Fruit fly (Drosophila melanogaster): ENCODE measurements around the gene mfrn.

mfrn gene

DNA sequence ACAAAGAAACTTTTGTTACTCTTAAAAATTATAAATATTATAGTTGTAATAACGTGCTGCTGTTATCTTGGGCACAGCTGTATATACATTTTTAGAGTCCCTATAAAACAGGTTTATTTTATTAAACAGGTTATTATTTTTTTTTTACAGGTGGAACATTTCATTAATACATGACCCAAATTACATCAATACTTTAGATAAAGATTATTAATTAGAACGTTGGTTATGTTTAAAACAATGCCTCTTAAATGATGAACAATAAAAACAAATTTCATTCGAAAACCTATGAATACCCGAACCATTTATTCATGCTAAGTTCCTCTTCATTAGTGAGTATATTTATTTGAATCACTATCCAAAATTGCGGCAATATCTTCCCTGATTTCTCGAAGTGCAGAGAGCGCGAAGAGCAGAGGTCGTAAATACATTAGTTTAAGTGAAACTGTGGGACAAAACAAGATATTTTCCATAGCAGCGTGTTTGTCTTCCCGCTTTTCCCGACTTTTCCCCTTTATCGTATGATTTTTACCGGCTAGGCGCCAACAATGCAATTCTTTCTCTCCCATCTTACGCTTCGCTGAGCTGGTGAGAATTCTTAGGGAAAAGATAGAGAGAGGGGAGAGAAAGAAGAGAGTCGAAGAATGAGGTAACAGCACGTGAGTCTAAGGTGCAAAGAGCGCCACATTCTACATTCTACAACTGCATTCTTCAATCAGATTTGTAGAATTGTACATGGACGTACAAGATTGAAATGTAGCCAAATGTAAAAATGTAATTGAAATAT lies 41.0 kb upstream of the mfrn start (continued):
- TF ChIP-seq CG15269 (tag; optimal IDR thresholded peaks at IDR 0.05) (peak; percentile 7), aop (GFP tag; IDR thresholded peaks at IDR 0.05) (no peak), CG17186 (GFP tag; optimal IDR thresholded peaks at IDR 0.05) (no peak), grn (GFP tag; optimal IDR thresholded peaks at IDR 0.05) (no peak), crol (GFP tag; IDR thresholded peaks at IDR 0.05) (peak; percentile 85), dpn (GFP tag; optimal IDR thresholded peaks at IDR 0.05) (peak in 1 of 2 experiments; percentile 11), CG9932 (GFP tag; IDR thresholded peaks at IDR 0.05) (peak; percentile 69), CG13624 (GFP tag; optimal IDR thresholded peaks at IDR 0.05) (peak; percentile 25), Abd-B (GFP tag; optimal IDR thresholded peaks at IDR 0.05) (peak; percentile 42), Rfx (GFP tag; IDR thresholded peaks at IDR 0.05) (peak; percentile 60), sens-2 (GFP tag; IDR thresholded peaks at IDR 0.05) (peak; percentile 28; the same call in 1 of the 2 replicates), HLH54F (GFP tag; optimal IDR thresholded peaks at IDR 0.05) (peak; percentile 39), zen2 (GFP tag; IDR thresholded peaks at IDR 0.05; ENCODE audit: partially characterized antibody) (no peak), bab2 (GFP tag; optimal IDR thresholded peaks at IDR 0.05) (no peak), CG16779 (GFP tag; IDR thresholded peaks at IDR 0.05) (no peak), lilli (GFP tag; optimal IDR thresholded peaks at IDR 0.05) (no peak), grau (tag; optimal IDR thresholded peaks at IDR 0.05) (peak; percentile 41), CG16863 (GFP tag; optimal IDR thresholded peaks at IDR 0.05) (no peak), CG32532 (GFP tag; IDR thresholded peaks at IDR 0.05) (peak; percentile 71), CoRest (tag; optimal IDR thresholded peaks at IDR 0.05) (peak; percentile 66), phol (tag; optimal IDR thresholded peaks at IDR 0.05) (peak; percentile 31), CG10959 (GFP tag; IDR thresholded peaks at IDR 0.05) (no peak), slbo (GFP tag; IDR thresholded peaks at IDR 0.05) (peak; percentile 84), CG2875 (GFP tag; optimal IDR thresholded peaks at IDR 0.05) (no peak), hkb (optimal IDR thresholded peaks at IDR 0.05) (no peak), hkb (GFP tag; IDR thresholded peaks at IDR 0.05) (no peak), zf30C (GFP tag; optimal IDR thresholded peaks at IDR 0.05) (peak; percentile 56), ap (GFP tag; IDR thresholded peaks at IDR 0.05) (no peak), CG2120 (GFP tag; optimal IDR thresholded peaks at IDR 0.05) (peak; percentile 46), ara (GFP tag; IDR thresholded peaks at IDR 0.05) (peak; percentile 67), CG17385 (GFP tag; optimal IDR thresholded peaks at IDR 0.05) (peak; percentile 8), CG1603 (tag; optimal IDR thresholded peaks at IDR 0.05) (peak; percentile 47), ems (GFP tag; optimal IDR thresholded peaks at IDR 0.05) (no peak), CG14667 (GFP tag; IDR thresholded peaks at IDR 0.05) (peak; percentile 43), CG12769 (tag; optimal IDR thresholded peaks at IDR 0.05) (peak; percentile 98), Xbp1 (GFP tag; optimal IDR thresholded peaks at IDR 0.05) (peak; percentile 52), CG18011 (GFP tag; optimal IDR thresholded peaks at IDR 0.05) (no peak), seq (GFP tag; IDR thresholded peaks at IDR 0.05) (peak; percentile 39; the same call in 1 of the 2 replicates), Ets65A (GFP tag) (peak; percentile 82), zfh2 (GFP tag; optimal IDR thresholded peaks at IDR 0.05) (peak; percentile 55), Atf6 (GFP tag; IDR thresholded peaks at IDR 0.05) (0 out of 2 replicates have a peak, but pooled peaks have one; percentile 12), pho (GFP tag; optimal IDR thresholded peaks at IDR 0.05) (peak; percentile 7), Doc2 (GFP tag; IDR thresholded peaks at IDR 0.05) (no peak), NFAT (GFP tag; IDR thresholded peaks at IDR 0.05) (peak; percentile 64), abd-A (tag; optimal IDR thresholded peaks at IDR 0.05) (no peak), CG32772 (GFP tag; IDR thresholded peaks at IDR 0.05) (peak; percentile 39; the same call in 1 of the 2 replicates), CG1602 (GFP tag; optimal IDR thresholded peaks at IDR 0.05) (peak; percentile 58), wor (GFP tag; IDR thresholded peaks at IDR 0.05) (no peak), nerfin-1 (tag; optimal IDR thresholded peaks at IDR 0.05) (peak; percentile 4), CG11247 (GFP tag; IDR thresholded peaks at IDR 0.05) (peak; percentile 41; the same call in 1 of the 2 replicates), Nf-YA (GFP tag; IDR thresholded peaks at IDR 0.05) (no peak)

Measured in whole organism, embryonic.